5 fruit fly cellular contexts compared by ENCODE assay signal in genomic region chr2L:478749-479482, dm6.
A peak's percentile ranks its signal among the peaks of the same experiment; 100 is the strongest.
TF ChIP-seq lines count a peak whose summit lies in the region.

No protein-coding gene starts in this region.

TF ChIP-seq in whole organism, adult, 20 proteins besides CTCF, POLR2A, EP300 and RAD21 (continued from another document):
- TF ChIP-seq CG5204 (GFP tag; optimal IDR thresholded peaks at IDR 0.05; lab: Kevin White, UChicago) (peak; percentile 81), toe (GFP tag; optimal IDR thresholded peaks at IDR 0.05; lab: Kevin White, UChicago) (peak; percentile 92), ovo (GFP tag; optimal IDR thresholded peaks at IDR 0.05; lab: Kevin White, UChicago) (peak; percentile 80)

TF ChIP-seq in whole organism, embryonic, 481 proteins besides CTCF, POLR2A, EP300 and RAD21 (continued from another document and continues in another):
- peak; percentile 56 to 74 for TF ChIP-seq Trl (optimal IDR thresholded peaks at IDR 0.05; lab: Kevin White, UChicago)
- peak; percentile 18 for TF ChIP-seq Trl (GFP tag; optimal IDR thresholded peaks at IDR 0.05; lab: Kevin White, UChicago)
- TF ChIP-seq CG12104 (GFP tag; optimal IDR thresholded peaks at IDR 0.05; lab: Kevin White, UChicago) = no peak
- TF ChIP-seq fd64A (GFP tag; optimal IDR thresholded peaks at IDR 0.05; lab: Kevin White, UChicago) = no peak
- peak; percentile 8 for TF ChIP-seq ATbp (GFP tag; optimal IDR thresholded peaks at IDR 0.05; lab: Kevin White, UChicago)
- TF ChIP-seq Dp (GFP tag; optimal IDR thresholded peaks at IDR 0.05; lab: Kevin White, UChicago) = peak; percentile 0
- no peak for TF ChIP-seq tx (GFP tag; optimal IDR thresholded peaks at IDR 0.05; lab: Kevin White, UChicago)
- TF ChIP-seq onecut (GFP tag; IDR thresholded peaks at IDR 0.05; lab: Robert Waterston, UW) = no peak
- TF ChIP-seq tio (GFP tag; optimal IDR thresholded peaks at IDR 0.05; lab: Kevin White, UChicago) = no peak
- TF ChIP-seq cato (GFP tag; optimal IDR thresholded peaks at IDR 0.05; lab: Kevin White, UChicago; ENCODE audit: borderline replicate concordance) = no peak
- TF ChIP-seq Meics (GFP tag; optimal IDR thresholded peaks at IDR 0.05; lab: Kevin White, UChicago) = peak; percentile 37
- TF ChIP-seq Hr39 (optimal IDR thresholded peaks at IDR 0.05; lab: Kevin White, UChicago) = no peak
- TF ChIP-seq CG4707 (GFP tag; optimal IDR thresholded peaks at IDR 0.05; lab: Kevin White, UChicago) = no peak
- TF ChIP-seq Nf-YB (GFP tag; optimal IDR thresholded peaks at IDR 0.05; lab: Kevin White, UChicago) = peak; percentile 34
- TF ChIP-seq sens (GFP tag; lab: Kevin White, UChicago) = peak; percentile 88
- peak; percentile 22 for TF ChIP-seq CG2875 (GFP tag; optimal IDR thresholded peaks at IDR 0.05; lab: Kevin White, UChicago)
- peak; percentile 52 for TF ChIP-seq ERR (GFP tag; optimal IDR thresholded peaks at IDR 0.05; lab: Kevin White, UChicago)
- TF ChIP-seq vvl (GFP tag; IDR thresholded peaks at IDR 0.05; lab: Robert Waterston, UW) = no peak
- peak; percentile 48 for TF ChIP-seq dmrt99B (tag; optimal IDR thresholded peaks at IDR 0.05; lab: Kevin White, UChicago)
- no peak for TF ChIP-seq CG10147 (GFP tag; optimal IDR thresholded peaks at IDR 0.05; lab: Kevin White, UChicago)
- TF ChIP-seq bsh (GFP tag; optimal IDR thresholded peaks at IDR 0.05; lab: Kevin White, UChicago) = peak; percentile 13 to 100
- TF ChIP-seq CG17385 (GFP tag; optimal IDR thresholded peaks at IDR 0.05; lab: Kevin White, UChicago) = peak; percentile 27
- no peak for TF ChIP-seq CG11696 (GFP tag; IDR thresholded peaks at IDR 0.05; lab: Robert Waterston, UW)
- no peak for TF ChIP-seq NFAT (GFP tag; IDR thresholded peaks at IDR 0.05; lab: Robert Waterston, UW)
- TF ChIP-seq slp2 (GFP tag; optimal IDR thresholded peaks at IDR 0.05; lab: Kevin White, UChicago) = no peak
- peak; percentile 12 for TF ChIP-seq nau (GFP tag; optimal IDR thresholded peaks at IDR 0.05; lab: Kevin White, UChicago)
- TF ChIP-seq schlank (tag; optimal IDR thresholded peaks at IDR 0.05; lab: Kevin White, UChicago) = peak; percentile 38
- TF ChIP-seq CG7839 (tag; optimal IDR thresholded peaks at IDR 0.05; lab: Kevin White, UChicago) = peak; percentile 4
- no peak for TF ChIP-seq B-H1 (GFP tag; IDR thresholded peaks at IDR 0.05; lab: Robert Waterston, UW)
- TF ChIP-seq CG12236 (GFP tag; optimal IDR thresholded peaks at IDR 0.05; lab: Kevin White, UChicago) = no peak
- TF ChIP-seq Dip3 (GFP tag; optimal IDR thresholded peaks at IDR 0.05; lab: Kevin White, UChicago) = peak; percentile 3
- no peak for TF ChIP-seq CoRest (tag; optimal IDR thresholded peaks at IDR 0.05; lab: Kevin White, UChicago)
- TF ChIP-seq CG11247 (GFP tag; IDR thresholded peaks at IDR 0.05; lab: Robert Waterston, UW) = no peak

TF ChIP-seq in whole organism, prepupa, 60 proteins besides CTCF, POLR2A, EP300 and RAD21 (continued from another document and continues in another):
- TF ChIP-seq achi (GFP tag; optimal IDR thresholded peaks at IDR 0.05; lab: Kevin White, UChicago) (peak; percentile 71), CG6163 (GFP tag; IDR thresholded peaks at IDR 0.05; lab: Robert Waterston, UW) (no peak), CG15336 (GFP tag; IDR thresholded peaks at IDR 0.05; lab: Robert Waterston, UW) (no peak), CG8632 (GFP tag; optimal IDR thresholded peaks at IDR 0.05; lab: Kevin White, UChicago) (peak; percentile 60), Sox14 (GFP tag; optimal IDR thresholded peaks at IDR 0.05; lab: Kevin White, UChicago) (peak; percentile 89), CG11294 (GFP tag; IDR thresholded peaks at IDR 0.05; lab: Robert Waterston, UW) (no peak), CG11762 (GFP tag; optimal IDR thresholded peaks at IDR 0.05; lab: Kevin White, UChicago; ENCODE audit: insufficient read depth) (peak; percentile 83), acj6 (GFP tag; optimal IDR thresholded peaks at IDR 0.05; lab: Kevin White, UChicago) (peak; percentile 29), pdm3 (GFP tag; optimal IDR thresholded peaks at IDR 0.05; lab: Kevin White, UChicago) (peak; percentile 66), CG7368 (GFP tag; optimal IDR thresholded peaks at IDR 0.05; lab: Kevin White, UChicago) (peak; percentile 92), ss (GFP tag; optimal IDR thresholded peaks at IDR 0.05; lab: Kevin White, UChicago) (peak; percentile 100), CG8319 (GFP tag; optimal IDR thresholded peaks at IDR 0.05; lab: Kevin White, UChicago) (peak; percentile 67), Eip78C (GFP tag; lab: Kevin White, UChicago) (peak; percentile 90), CG1621 (tag; optimal IDR thresholded peaks at IDR 0.05; lab: Kevin White, UChicago) (peak; percentile 97), CG10631 (GFP tag; optimal IDR thresholded peaks at IDR 0.05; lab: Kevin White, UChicago) (no peak), spab (GFP tag; optimal IDR thresholded peaks at IDR 0.05; lab: Kevin White, UChicago) (peak; percentile 99), esn (GFP tag; optimal IDR thresholded peaks at IDR 0.05; lab: Kevin White, UChicago) (peak; percentile 4), lz (GFP tag; optimal IDR thresholded peaks at IDR 0.05; lab: Kevin White, UChicago) (peak; percentile 0), Ets96B (tag; optimal IDR thresholded peaks at IDR 0.05; lab: Kevin White, UChicago) (peak; percentile 85), net (GFP tag; optimal IDR thresholded peaks at IDR 0.05; lab: Kevin White, UChicago) (peak; percentile 98), CG34406 (GFP tag; optimal IDR thresholded peaks at IDR 0.05; lab: Kevin White, UChicago) (peak; percentile 39), Ets21C (GFP tag; optimal IDR thresholded peaks at IDR 0.05; lab: Kevin White, UChicago) (no peak), topi (GFP tag; optimal IDR thresholded peaks at IDR 0.05; lab: Kevin White, UChicago) (peak; percentile 67), CG16779 (tag; optimal IDR thresholded peaks at IDR 0.05; lab: Kevin White, UChicago) (peak; percentile 98), CG8119 (GFP tag; IDR thresholded peaks at IDR 0.05; lab: Robert Waterston, UW) (no peak), fd59A (GFP tag; optimal IDR thresholded peaks at IDR 0.05; lab: Kevin White, UChicago) (peak; percentile 56), Met (GFP tag; optimal IDR thresholded peaks at IDR 0.05; lab: Kevin White, UChicago) (peak; percentile 53), svp (GFP tag; lab: Kevin White, UChicago) (peak; percentile 62), CG3032 (tag; optimal IDR thresholded peaks at IDR 0.05; lab: Kevin White, UChicago) (peak; percentile 82), CG4318 (GFP tag; optimal IDR thresholded peaks at IDR 0.05; lab: Kevin White, UChicago) (peak; percentile 59), vri (GFP tag; optimal IDR thresholded peaks at IDR 0.05; lab: Kevin White, UChicago) (peak; percentile 83), Hr4 (GFP tag; optimal IDR thresholded peaks at IDR 0.05; lab: Kevin White, UChicago) (peak; percentile 85), Hr38 (GFP tag; optimal IDR thresholded peaks at IDR 0.05; lab: Kevin White, UChicago) (peak; percentile 55), CG6792 (GFP tag; optimal IDR thresholded peaks at IDR 0.05; lab: Kevin White, UChicago) (peak; percentile 16)

TF ChIP-seq in whole organism, pupa, 21 proteins besides CTCF, POLR2A, EP300 and RAD21 (continued from another document):
- TF ChIP-seq Pif1B (GFP tag; optimal IDR thresholded peaks at IDR 0.05; lab: Kevin White, UChicago) = peak; percentile 97

TF ChIP-seq in whole organism, wandering third instar larva, 38 proteins besides CTCF, POLR2A, EP300 and RAD21 (continued from another document):
- peak; percentile 8 for TF ChIP-seq psq (GFP tag; optimal IDR thresholded peaks at IDR 0.05; lab: Kevin White, UChicago)
